Worm (Caenorhabditis elegans) whole organism, L1 larva: Measurements from ENCODE around the gene cnc-9.

ENCODE experiments used
- C04F5.9 ChIP-seq: sonication (generic microtip); optimal IDR thresholded peaks from 2 replicates; lab custom pipeline; 2016; ENCODE audit warnings: missing genetic modification characterization, missing compliant biosample characterization
- C16A3.4 ChIP-seq: fragments of 150-350 bp; optimal IDR thresholded peaks from 2 replicates; lab custom pipeline; 2014; ENCODE audit warnings: missing biosample characterization, missing genetic modification characterization
- F16B12.6 ChIP-seq: fragments of 150-350 bp; optimal IDR thresholded peaks from 2 replicates; lab custom pipeline; 2014; ENCODE audit warnings: missing biosample characterization, missing genetic modification characterization
- Y116A8C.19 ChIP-seq: sonication (generic microtip); optimal IDR thresholded peaks from 2 replicates; lab custom pipeline; 2016; ENCODE audit warnings: missing compliant biosample characterization, missing genetic modification characterization, borderline replicate concordance
- alr-1 ChIP-seq: fragments of 200-800 bp; sonication (Bioruptor generic); optimal IDR thresholded peaks from 2 replicates; lab custom pipeline; 2018; ENCODE audit warnings: borderline replicate concordance, mild to moderate bottlenecking, missing genetic modification characterization, missing compliant biosample characterization
- aly-2 ChIP-seq: fragments of 150-350 bp; optimal IDR thresholded peaks from 2 replicates; lab custom pipeline; 2014; ENCODE audit warnings: missing biosample characterization, missing genetic modification characterization
- blmp-1 ChIP-seq: fragments of 150-350 bp; optimal IDR thresholded peaks from 2 replicates; lab custom pipeline; 2014; ENCODE audit warnings: missing biosample characterization, missing genetic modification characterization
- ceh-63 ChIP-seq: fragments of 200-800 bp; sonication (Bioruptor generic); optimal IDR thresholded peaks from 2 replicates; lab custom pipeline; 2018; ENCODE audit warnings: mild to moderate bottlenecking, missing genetic modification characterization, missing compliant biosample characterization
- ceh-8 ChIP-seq: fragments of 200-800 bp; sonication (Bioruptor generic); optimal IDR thresholded peaks from 2 replicates; lab custom pipeline; 2018; ENCODE audit warnings: mild to moderate bottlenecking, missing genetic modification characterization, moderate library complexity, missing compliant biosample characterization
- ceh-82 ChIP-seq, 3 experiments: fragments of 150-350 bp in 1 of 3; sonication (generic microtip) in 2 of 3; optimal IDR thresholded peaks; 2 replicates each; lab custom pipeline; 2014 to 2017; ENCODE audit warnings: missing biosample characterization in 3 of 3, missing genetic modification characterization in 3 of 3
- ceh-88 ChIP-seq: fragments of 200-800 bp; sonication (Bioruptor generic); IDR thresholded peaks from 2 replicates; pipeline ENCODE4 v1.3.6; 2022; ENCODE audit warnings: missing genetic modification characterization, missing compliant biosample characterization
- efl-1 ChIP-seq, 4 experiments: fragments of 150-350 bp; optimal IDR thresholded peaks in 3 of 4; peaks in 1 of 4; 1 replicate in 1 of 4; 2 replicates in 3 of 4; lab custom pipeline; 2014; ENCODE audit warnings: missing biosample characterization in 2 of 4, missing genetic modification characterization in 2 of 4, missing genetic modification reagents in 2 of 4
- efl-3 ChIP-seq: fragments of 200-800 bp; sonication (Bioruptor generic); optimal IDR thresholded peaks from 2 replicates; lab custom pipeline; 2018; ENCODE audit warnings: mild to moderate bottlenecking, missing genetic modification characterization, missing compliant biosample characterization
- egl-13 ChIP-seq: sonication (generic microtip); optimal IDR thresholded peaks from 2 replicates; lab custom pipeline; 2016; ENCODE audit warnings: missing genotype, missing genetic modification reagents, missing genetic modification characterization, missing compliant biosample characterization
- elt-3 ChIP-seq, 6 experiments: fragments of 150-350 bp in 1 of 6; sonication (generic microtip); optimal IDR thresholded peaks; 2 replicates each; lab custom pipeline; 2017 to 2018; ENCODE audit warnings: missing biosample characterization in 6 of 6, missing genetic modification characterization in 6 of 6, inconsistent platforms in 1 of 6
- ets-5 ChIP-seq: fragments of 200-800 bp; sonication (Bioruptor generic); IDR thresholded peaks from 2 replicates; pipeline ENCODE4 v1.3.6; 2022; ENCODE audit warnings: missing genetic modification characterization, missing compliant biosample characterization
- fkh-10 ChIP-seq: sonication (generic microtip); optimal IDR thresholded peaks from 2 replicates; lab custom pipeline; 2017; ENCODE audit warnings: missing biosample characterization, missing genetic modification reagents, missing genetic modification characterization
- fkh-4 ChIP-seq: sonication (generic microtip); optimal IDR thresholded peaks from 2 replicates; lab custom pipeline; 2016; ENCODE audit warnings: missing compliant biosample characterization, missing genetic modification characterization, borderline replicate concordance
- fkh-8 ChIP-seq: sonication (generic microtip); optimal IDR thresholded peaks from 2 replicates; lab custom pipeline; 2016; ENCODE audit warnings: mild to moderate bottlenecking, missing genetic modification characterization, missing compliant biosample characterization
- fos-1 ChIP-seq: fragments of 150-350 bp; optimal IDR thresholded peaks from 2 replicates; lab custom pipeline; 2014; ENCODE audit warnings: missing biosample characterization, missing genetic modification characterization
- grh-1 ChIP-seq: fragments of 200-800 bp; sonication (Bioruptor generic); IDR thresholded peaks from 2 replicates; pipeline ENCODE4 v1.3.6; 2022; ENCODE audit warnings: missing genetic modification reagents, missing genetic modification characterization, missing compliant biosample characterization
- hlh-4 ChIP-seq: sonication (generic microtip); optimal IDR thresholded peaks from 2 replicates; lab custom pipeline; 2016; ENCODE audit warnings: mild to moderate bottlenecking, missing genetic modification characterization, missing compliant biosample characterization
- irx-1 ChIP-seq: sonication (generic microtip); optimal IDR thresholded peaks from 2 replicates; lab custom pipeline; 2016; ENCODE audit warnings: missing genetic modification characterization, missing compliant biosample characterization
- isw-1 ChIP-seq: fragments of 200-800 bp; sonication (Bioruptor generic); IDR thresholded peaks from 2 replicates; pipeline ENCODE4 v1.3.6; 2022; ENCODE audit warnings: missing genetic modification characterization, missing compliant biosample characterization
- jun-1 ChIP-seq: fragments of 150-350 bp; optimal IDR thresholded peaks from 2 replicates; lab custom pipeline; 2014; ENCODE audit warnings: missing biosample characterization, missing genetic modification reagents, missing genetic modification characterization
- lin-14 ChIP-seq: fragments of 200-800 bp; sonication (Bioruptor generic); optimal IDR thresholded peaks from 2 replicates; lab custom pipeline; 2018; ENCODE audit warnings: mild to moderate bottlenecking, missing genetic modification characterization, moderate library complexity, missing compliant biosample characterization
- lin-35 ChIP-seq, 2 experiments: fragments of 150-350 bp; optimal IDR thresholded peaks; 2 replicates each; lab custom pipeline; 2014; ENCODE audit warnings: missing biosample characterization in 2 of 2, missing genetic modification characterization in 2 of 2, missing genetic modification reagents in 2 of 2
- lsy-2 ChIP-seq, 2 experiments: fragments of 150-350 bp; optimal IDR thresholded peaks; 2 replicates each; lab custom pipeline; 2014; ENCODE audit warnings: missing biosample characterization in 2 of 2, missing genetic modification characterization in 2 of 2
- mep-1 ChIP-seq: fragments of 150-350 bp; optimal IDR thresholded peaks from 2 replicates; lab custom pipeline; 2014; ENCODE audit warnings: missing biosample characterization, missing genetic modification characterization
- nhr-19 ChIP-seq: fragments of 200-800 bp; sonication (Bioruptor generic); conservative IDR thresholded peaks from 2 replicates; pipeline ENCODE4 v1.3.6; 2022; ENCODE audit warnings: missing genetic modification characterization, missing compliant biosample characterization
- nhr-237 ChIP-seq: fragments of 150-350 bp; optimal IDR thresholded peaks from 2 replicates; lab custom pipeline; 2014; ENCODE audit warnings: missing biosample characterization, missing genetic modification characterization
- nhr-71 ChIP-seq: sonication (generic microtip); optimal IDR thresholded peaks from 2 replicates; lab custom pipeline; 2016; ENCODE audit warnings: mild to moderate bottlenecking, missing genetic modification characterization, moderate library complexity, missing compliant biosample characterization
- pag-3 ChIP-seq: sonication (generic microtip); optimal IDR thresholded peaks from 2 replicates; lab custom pipeline; 2017; ENCODE audit warnings: missing genetic modification characterization, mild to moderate bottlenecking, missing compliant biosample characterization, antibody characterized with exemption, borderline replicate concordance; ENCODE audit not compliant: insufficient read depth
- skn-1 ChIP-seq: fragments of 150-350 bp; optimal IDR thresholded peaks from 2 replicates; lab custom pipeline; 2014; ENCODE audit warnings: missing biosample characterization, missing genetic modification characterization
- snpc-4 ChIP-seq: fragments of 150-350 bp; optimal IDR thresholded peaks from 2 replicates; lab custom pipeline; 2014; ENCODE audit warnings: missing biosample characterization, missing genetic modification characterization
- snu-23 ChIP-seq: sonication (generic microtip); optimal IDR thresholded peaks from 2 replicates; lab custom pipeline; 2016; ENCODE audit warnings: missing genetic modification characterization, missing compliant biosample characterization
- tbx-2 ChIP-seq: sonication (generic microtip); optimal IDR thresholded peaks from 2 replicates; lab custom pipeline; 2016; ENCODE audit warnings: missing genetic modification characterization, missing compliant biosample characterization
- unc-130 ChIP-seq: fragments of 150-350 bp; optimal IDR thresholded peaks from 2 replicates; lab custom pipeline; 2017; ENCODE audit warnings: missing biosample characterization, missing genetic modification characterization, inconsistent platforms
- unc-30 ChIP-seq: sonication (generic microtip); optimal IDR thresholded peaks from 2 replicates; lab custom pipeline; 2017; ENCODE audit warnings: missing biosample characterization, missing genetic modification characterization
- vab-15 ChIP-seq: sonication (generic microtip); optimal IDR thresholded peaks from 2 replicates; lab custom pipeline; 2017; ENCODE audit warnings: missing genotype, mild to moderate bottlenecking, missing genetic modification characterization, missing compliant biosample characterization
- xbp-1 ChIP-seq: sonication (generic microtip); optimal IDR thresholded peaks from 2 replicates; lab custom pipeline; 2016; ENCODE audit warnings: missing genetic modification characterization, missing compliant biosample characterization
- zip-4 ChIP-seq: fragments of 200-800 bp; sonication (Bioruptor generic); optimal IDR thresholded peaks from 2 replicates; lab custom pipeline; 2018; ENCODE audit warnings: mild to moderate bottlenecking, missing genetic modification characterization, moderate library complexity, missing compliant biosample characterization
- ztf-11 ChIP-seq, 2 experiments: sonication (generic microtip); optimal IDR thresholded peaks; 2 replicates each; lab custom pipeline; 2016 to 2017; ENCODE audit warnings: missing genetic modification characterization in 2 of 2, missing biosample characterization in 1 of 2, missing compliant biosample characterization in 1 of 2
- ztf-4 ChIP-seq: fragments of 150-350 bp; optimal IDR thresholded peaks from 2 replicates; lab custom pipeline; 2014; ENCODE audit warnings: missing biosample characterization, missing genetic modification characterization

cnc-9 gene

ce11 chrV:7415780-7416428, 15.9 kb upstream of the cnc-9 start, which contains the start of gene F18E3.13 (continued):
- TF ChIP-seq grh-1 (GFP tag; lab: Robert Waterston, UW): peak; percentile 53; the same call in 1 of the 2 replicates
- TF ChIP-seq alr-1 (tag; lab: Kevin White, UChicago): no peak
- TF ChIP-seq lin-14 (GFP tag; lab: Kevin White, UChicago): peak; percentile 71
- peak; percentile 65 for TF ChIP-seq skn-1 (tag; lab: Kevin White, UChicago)
- no peak for TF ChIP-seq lsy-2 (tag; optimal IDR thresholded peaks at IDR 0.05; lab: Kevin White, UChicago)
- peak; percentile 50 for TF ChIP-seq ztf-4
- peak in 1 of 2 experiments; percentile 69 for TF ChIP-seq lin-35 (GFP tag; optimal IDR thresholded peaks at IDR 0.05; lab: Kevin White, UChicago)
- TF ChIP-seq jun-1 (tag; lab: Kevin White, UChicago): peak; percentile 7

- TF ChIP-seq lin-35 (GFP tag; optimal IDR thresholded peaks at IDR 0.05; lab: Kevin White, UChicago) (peak in 1 of 2 experiments; percentile 12), ceh-63 (no peak), efl-1 (optimal IDR thresholded peaks at IDR 0.05; lab: Kevin White, UChicago) (no peak), efl-1 (GFP tag; optimal IDR thresholded peaks at IDR 0.05 in 1 of 2; lab: Kevin White, UChicago) (no peak), ceh-8 (GFP tag; lab: Kevin White, UChicago) (no peak), efl-3 (no peak)
Observed at ce11 chrV:7414909-7415308, 14.9 kb upstream of the cnc-9 start, which contains the start of gene F18E3.12. F18E3.12 (plus strand) TSS chrV:7414985.

- TF ChIP-seq ztf-11 (tag; optimal IDR thresholded peaks at IDR 0.05; lab: Kevin White, UChicago): no peak
- no peak for TF ChIP-seq fkh-10 (GFP tag; lab: Kevin White, UChicago)
- TF ChIP-seq fos-1: no peak
- TF ChIP-seq zip-4 (GFP tag; lab: Kevin White, UChicago): no peak
- no peak for TF ChIP-seq vab-15
- TF ChIP-seq unc-130 (tag; lab: Kevin White, UChicago): peak; percentile 16
- peak; percentile 47 for TF ChIP-seq tbx-2 (tag; lab: Kevin White, UChicago)
- TF ChIP-seq xbp-1 (tag; lab: Kevin White, UChicago): no peak
- no peak for TF ChIP-seq ztf-4
- TF ChIP-seq egl-13 (tag; lab: Kevin White, UChicago): no peak
- TF ChIP-seq mep-1 (tag; lab: Kevin White, UChicago): no peak
- TF ChIP-seq hlh-4 (tag; lab: Kevin White, UChicago): no peak
- no peak for TF ChIP-seq C04F5.9 (tag; lab: Kevin White, UChicago)
- no peak for TF ChIP-seq ceh-63
- peak; percentile 69 for TF ChIP-seq snu-23 (GFP tag; lab: Kevin White, UChicago)
- no peak for TF ChIP-seq lin-14 (GFP tag; lab: Kevin White, UChicago)
- TF ChIP-seq F16B12.6: no peak
- peak in 3 of 6 experiments; percentile 31 to 88 (median 60) for TF ChIP-seq elt-3 (tag; optimal IDR thresholded peaks at IDR 0.05; lab: Kevin White, UChicago)
- TF ChIP-seq ceh-88: no peak
- peak; percentile 86 for TF ChIP-seq nhr-19 (GFP tag; lab: Robert Waterston, UW)
- TF ChIP-seq nhr-71: peak; percentile 74
- TF ChIP-seq aly-2 (tag; lab: Kevin White, UChicago): no peak
- TF ChIP-seq irx-1: no peak
- no peak for TF ChIP-seq ceh-82 (tag; optimal IDR thresholded peaks at IDR 0.05; lab: Kevin White, UChicago)
- no peak for TF ChIP-seq ets-5 (GFP tag; lab: Robert Waterston, UW)
- TF ChIP-seq snpc-4 (tag; lab: Kevin White, UChicago): no peak
- 0 out of 2 replicates have a peak, but pooled peaks have one; percentile 26 for TF ChIP-seq grh-1 (GFP tag; lab: Robert Waterston, UW)
- TF ChIP-seq unc-30 (tag; lab: Kevin White, UChicago): no peak
- TF ChIP-seq isw-1 (GFP tag; lab: Robert Waterston, UW): no peak
- no peak for TF ChIP-seq nhr-237 (tag; lab: Kevin White, UChicago)
- no peak for TF ChIP-seq C16A3.4 (tag; lab: Kevin White, UChicago)
- TF ChIP-seq ceh-8 (GFP tag; lab: Kevin White, UChicago): no peak
- no peak for TF ChIP-seq lsy-2 (tag; optimal IDR thresholded peaks at IDR 0.05; lab: Kevin White, UChicago)
- peak; percentile 67 for TF ChIP-seq blmp-1 (tag; lab: Kevin White, UChicago)
- no peak for TF ChIP-seq pag-3 (tag; lab: Kevin White, UChicago)
- TF ChIP-seq fkh-4 (tag; lab: Kevin White, UChicago): no peak
- TF ChIP-seq Y116A8C.19 (tag; lab: Kevin White, UChicago): no peak
- TF ChIP-seq jun-1 (tag; lab: Kevin White, UChicago): no peak
- no peak for TF ChIP-seq fkh-8
Observed at ce11 chrV:7413107-7413774, 13.2 kb upstream of the cnc-9 start, which contains the start of gene F18E3.11. F18E3.11 (plus strand) TSS chrV:7413482.
